Fruit fly (Drosophila melanogaster) whole organism, embryonic: ENCODE results near the gene Tob.
A peak's percentile ranks its signal among the peaks of the same experiment; 100 is the strongest.

Source experiments
- Aef1 ChIP-seq: fragments of 200-800 bp; sonication (Bioruptor generic); IDR thresholded peaks from 3 replicates; pipeline ENCODE4 v1.3.6; 2022; ENCODE audit warnings: missing biosample characterization, missing genetic modification characterization
- BEAF-32 ChIP-seq: fragments of 200-800 bp; sonication (Bioruptor generic); optimal IDR thresholded peaks from 3 replicates; lab custom pipeline; 2017; ENCODE audit warnings: missing biosample characterization, missing genetic modification characterization, mild to moderate bottlenecking, moderate library complexity, missing genetic modification reagents
- CG10565 ChIP-seq: fragments of 200-800 bp; sonication (Bioruptor generic); optimal IDR thresholded peaks from 3 replicates; lab custom pipeline; 2016; ENCODE audit warnings: missing biosample characterization, mild to moderate bottlenecking, missing genetic modification characterization
- CG12744 ChIP-seq: fragments of 200-800 bp; sonication (Bioruptor generic); optimal IDR thresholded peaks from 2 replicates; lab custom pipeline; 2016; ENCODE audit warnings: missing biosample characterization, missing genetic modification characterization
- CG13123 ChIP-seq: fragments of 200-800 bp; sonication (Bioruptor generic); optimal IDR thresholded peaks from 2 replicates; lab custom pipeline; 2016; ENCODE audit warnings: missing biosample characterization, missing genetic modification characterization
- CG13894 ChIP-seq: fragments of 200-800 bp; sonication (Bioruptor generic); optimal IDR thresholded peaks from 3 replicates; lab custom pipeline; 2018; ENCODE audit warnings: missing biosample characterization, mild to moderate bottlenecking, missing genetic modification characterization, moderate library complexity
- CG15696 ChIP-seq: fragments of 200-800 bp; sonication (Bioruptor generic); optimal IDR thresholded peaks from 2 replicates; lab custom pipeline; 2019; ENCODE audit warnings: missing biosample characterization, mild to moderate bottlenecking, missing genetic modification characterization, moderate library complexity
- CG17829 ChIP-seq: fragments of 200-800 bp; optimal IDR thresholded peaks from 2 replicates; lab custom pipeline; 2019; ENCODE audit warnings: missing biosample characterization, mild to moderate bottlenecking, missing genetic modification characterization, moderate library complexity
- CG31441 ChIP-seq: fragments of 200-800 bp; sonication (Bioruptor generic); IDR thresholded peaks from 2 replicates; pipeline ENCODE4 v1.3.6; 2022; ENCODE audit warnings: missing biosample characterization, missing genetic modification characterization
- CG32767 ChIP-seq: fragments of 200-800 bp; sonication (Bioruptor generic); IDR thresholded peaks from 2 replicates; pipeline ENCODE4 v1.3.6; 2022; ENCODE audit warnings: missing biosample characterization, missing genetic modification characterization
- CG33213 ChIP-seq: fragments of 200-800 bp; sonication (Bioruptor generic); optimal IDR thresholded peaks from 3 replicates; lab custom pipeline; 2016; ENCODE audit warnings: missing biosample characterization, missing genetic modification characterization
- CG34224 ChIP-seq: fragments of 200-800 bp; sonication (Bioruptor generic); IDR thresholded peaks from 3 replicates; pipeline ENCODE4 v1.3.6; 2022; ENCODE audit warnings: missing biosample characterization, missing genetic modification characterization; ENCODE audit not compliant: partially characterized antibody
- CG4424 ChIP-seq: fragments of 200-800 bp; sonication (Bioruptor generic); optimal IDR thresholded peaks from 3 replicates; lab custom pipeline; 2016; ENCODE audit warnings: missing biosample characterization, missing genetic modification characterization
- CG6765 ChIP-seq: fragments of 200-800 bp; sonication (Bioruptor generic); optimal IDR thresholded peaks from 3 replicates; lab custom pipeline; 2017; ENCODE audit warnings: missing biosample characterization, mild to moderate bottlenecking, missing genetic modification characterization
- CG6791 ChIP-seq: fragments of 200-800 bp; sonication (Bioruptor generic); IDR thresholded peaks from 3 replicates; pipeline ENCODE4 v1.3.6; 2022; ENCODE audit warnings: missing biosample characterization, missing genetic modification characterization; ENCODE audit not compliant: partially characterized antibody
- CG6813 ChIP-seq: fragments of 200-800 bp; sonication (Bioruptor generic); optimal IDR thresholded peaks from 2 replicates; lab custom pipeline; 2017; ENCODE audit warnings: missing biosample characterization, missing genetic modification characterization, mild to moderate bottlenecking, moderate library complexity, missing genetic modification reagents
- CG6854 ChIP-seq: fragments of 200-800 bp; sonication (Bioruptor generic); optimal IDR thresholded peaks from 3 replicates; lab custom pipeline; 2017; ENCODE audit warnings: missing biosample characterization, mild to moderate bottlenecking, missing genetic modification characterization
- CG7839 ChIP-seq: fragments of 200-800 bp; sonication (Bioruptor generic); optimal IDR thresholded peaks from 3 replicates; lab custom pipeline; 2018; ENCODE audit warnings: missing biosample characterization, mild to moderate bottlenecking, missing genetic modification characterization, moderate library complexity
- CG7963 ChIP-seq: fragments of 200-800 bp; sonication (Bioruptor generic); IDR thresholded peaks from 3 replicates; pipeline ENCODE4 v1.3.6; 2022; ENCODE audit warnings: missing biosample characterization, missing genetic modification characterization; ENCODE audit not compliant: partially characterized antibody
- CG9215 ChIP-seq: fragments of 200-800 bp; sonication (Bioruptor generic); IDR thresholded peaks from 2 replicates; pipeline ENCODE4 v1.3.6; 2022; ENCODE audit warnings: missing biosample characterization, missing genetic modification characterization
- Dbx ChIP-seq: fragments of 200-800 bp; sonication (Bioruptor generic); IDR thresholded peaks from 3 replicates; pipeline ENCODE4 v1.3.6; 2022; ENCODE audit warnings: missing biosample characterization, missing genetic modification characterization
- Doc2 ChIP-seq: fragments of 200-800 bp; sonication (Bioruptor generic); IDR thresholded peaks from 2 replicates; pipeline ENCODE4 v1.3.6; 2022; ENCODE audit warnings: missing biosample characterization, missing genetic modification characterization
- HmgZ ChIP-seq: fragments of 200-800 bp; sonication (Bioruptor generic); optimal IDR thresholded peaks from 2 replicates; lab custom pipeline; 2018; ENCODE audit warnings: missing biosample characterization, mild to moderate bottlenecking, missing genetic modification characterization
- MBD-R2 ChIP-seq: fragments of 200-800 bp; sonication (Bioruptor generic); IDR thresholded peaks from 2 replicates; pipeline ENCODE4 v1.3.6; 2022; ENCODE audit warnings: missing biosample characterization, missing genetic modification characterization
- Max ChIP-seq: fragments of 200-800 bp; sonication (Bioruptor generic); optimal IDR thresholded peaks from 2 replicates; lab custom pipeline; 2016; ENCODE audit warnings: missing biosample characterization, mild to moderate bottlenecking, missing genetic modification characterization
- Med ChIP-seq: fragments of 200-800 bp; sonication (Bioruptor generic); peaks from one replicate; lab custom pipeline; 2016; ENCODE audit warnings: missing biosample characterization, missing genetic modification characterization, mild to moderate bottlenecking, inconsistent platforms, moderate library complexity
- Oaz ChIP-seq: fragments of 200-800 bp; sonication (Bioruptor generic); IDR thresholded peaks from 2 replicates; pipeline ENCODE4 v1.3.6; 2022; ENCODE audit warnings: missing biosample characterization, missing genetic modification characterization
- Pdp1 ChIP-seq, 2 experiments: fragments of 200-800 bp; sonication (Bioruptor generic); optimal IDR thresholded peaks; 3 replicates each; lab custom pipeline; 2016; ENCODE audit warnings: missing biosample characterization in 2 of 2, missing genetic modification characterization in 2 of 2, mild to moderate bottlenecking in 1 of 2, moderate library complexity in 1 of 2
- Sry-δ ChIP-seq: fragments of 200-800 bp; sonication (Bioruptor generic); optimal IDR thresholded peaks from 2 replicates; lab custom pipeline; 2016; ENCODE audit warnings: missing biosample characterization, missing genetic modification characterization
- bigmax ChIP-seq: fragments of 200-800 bp; sonication (Bioruptor generic); optimal IDR thresholded peaks from 2 replicates; lab custom pipeline; 2018; ENCODE audit warnings: missing biosample characterization, mild to moderate bottlenecking, missing genetic modification characterization
- btn ChIP-seq: fragments of 200-800 bp; sonication (Bioruptor generic); optimal IDR thresholded peaks from 2 replicates; lab custom pipeline; 2016; ENCODE audit warnings: missing biosample characterization, missing genetic modification characterization
- crp ChIP-seq, 2 experiments: fragments of 200-800 bp; sonication (Bioruptor generic); optimal IDR thresholded peaks; 2 replicates in 1 of 2; 3 replicates in 1 of 2; lab custom pipeline; 2017; ENCODE audit warnings: missing biosample characterization in 2 of 2, missing genetic modification characterization in 2 of 2, mild to moderate bottlenecking in 1 of 2, moderate library complexity in 1 of 2
- dpn ChIP-seq, 2 experiments: fragments of 200-800 bp; sonication (Bioruptor generic); optimal IDR thresholded peaks; 3 replicates each; lab custom pipeline; 2016; ENCODE audit warnings: missing biosample characterization in 2 of 2, missing genetic modification characterization in 2 of 2
- dysf ChIP-seq: fragments of 200-800 bp; sonication (Bioruptor generic); IDR thresholded peaks from 3 replicates; pipeline ENCODE4 v1.3.6; 2022; ENCODE audit warnings: missing biosample characterization, missing genetic modification characterization
- her ChIP-seq: fragments of 200-800 bp; sonication (Bioruptor generic); optimal IDR thresholded peaks from 2 replicates; lab custom pipeline; 2016; ENCODE audit warnings: missing biosample characterization, missing genetic modification characterization
- insv ChIP-seq, 2 experiments: fragments of 200-800 bp; sonication (Bioruptor generic); optimal IDR thresholded peaks; 3 replicates each; lab custom pipeline; 2016 to 2018; ENCODE audit warnings: missing biosample characterization in 2 of 2, missing genetic modification characterization in 2 of 2
- jing ChIP-seq: fragments of 200-800 bp; sonication (Bioruptor generic); optimal IDR thresholded peaks from 2 replicates; lab custom pipeline; 2018; ENCODE audit warnings: missing biosample characterization, mild to moderate bottlenecking, missing genetic modification characterization
- knrl ChIP-seq: fragments of 200-800 bp; sonication (Bioruptor generic); IDR thresholded peaks from 3 replicates; pipeline ENCODE4 v1.3.6; 2022; ENCODE audit warnings: missing biosample characterization, missing genetic modification characterization; ENCODE audit not compliant: partially characterized antibody
- mam ChIP-seq: fragments of 200-800 bp; sonication (Bioruptor generic); optimal IDR thresholded peaks from 3 replicates; lab custom pipeline; 2016; ENCODE audit warnings: missing biosample characterization, missing genetic modification characterization
- nmo ChIP-seq: fragments of 200-800 bp; sonication (Bioruptor generic); optimal IDR thresholded peaks from 2 replicates; lab custom pipeline; 2018; ENCODE audit warnings: missing biosample characterization, mild to moderate bottlenecking, missing genetic modification characterization, moderate library complexity
- onecut ChIP-seq: fragments of 200-800 bp; sonication (Bioruptor generic); IDR thresholded peaks from 2 replicates; pipeline ENCODE4 v1.3.6; 2022; ENCODE audit warnings: missing biosample characterization, missing genetic modification characterization
- pita ChIP-seq: fragments of 200-800 bp; sonication (Bioruptor generic); optimal IDR thresholded peaks from 2 replicates; lab custom pipeline; 2017; ENCODE audit warnings: missing biosample characterization, mild to moderate bottlenecking, missing genetic modification characterization
- row ChIP-seq: fragments of 200-800 bp; sonication (Bioruptor generic); IDR thresholded peaks from 3 replicates; pipeline ENCODE4 v1.3.6; 2022; ENCODE audit warnings: missing biosample characterization, missing genetic modification characterization
- sob ChIP-seq: fragments of 200-800 bp; sonication (Bioruptor generic); IDR thresholded peaks from 2 replicates; pipeline ENCODE4 v1.3.6; 2022; ENCODE audit warnings: missing biosample characterization, missing genetic modification characterization
- tap ChIP-seq: fragments of 200-800 bp; optimal IDR thresholded peaks from 3 replicates; lab custom pipeline; 2019; ENCODE audit warnings: missing biosample characterization, mild to moderate bottlenecking, missing genetic modification characterization, moderate library complexity
- tna ChIP-seq: fragments of 200-800 bp; sonication (Bioruptor generic); IDR thresholded peaks from 2 replicates; pipeline ENCODE4 v1.3.6; 2022; ENCODE audit warnings: missing biosample characterization, missing genetic modification characterization; ENCODE audit not compliant: partially characterized antibody
- toy ChIP-seq: fragments of 200-800 bp; sonication (Bioruptor generic); IDR thresholded peaks from 2 replicates; pipeline ENCODE4 v1.3.6; 2022; ENCODE audit warnings: missing biosample characterization, missing genetic modification characterization
- trem ChIP-seq: fragments of 200-800 bp; optimal IDR thresholded peaks from 3 replicates; lab custom pipeline; 2019; ENCODE audit warnings: missing biosample characterization, mild to moderate bottlenecking, missing genetic modification characterization, moderate library complexity
- wdn ChIP-seq: fragments of 200-800 bp; sonication (Bioruptor generic); IDR thresholded peaks from 2 replicates; pipeline ENCODE4 v1.3.6; 2022; ENCODE audit warnings: missing biosample characterization, missing genetic modification characterization

Tob gene

dm6 chrX:16096488-16096887 lies 5.2 kb upstream of the Tob start (continued):
- TF ChIP-seq bigmax (GFP tag; lab: Kevin White, UChicago) (peak; percentile 33), her (GFP tag; lab: Kevin White, UChicago) (peak; percentile 0), CG10565 (GFP tag; lab: Kevin White, UChicago) (no peak), Max (GFP tag; lab: Kevin White, UChicago) (peak; percentile 20), CG6813 (GFP tag; lab: Kevin White, UChicago) (no peak), nmo (GFP tag; lab: Kevin White, UChicago) (peak; percentile 18), knrl (GFP tag; lab: Robert Waterston, UW) (peak; percentile 75), HmgZ (tag; lab: Kevin White, UChicago) (peak; percentile 61), Doc2 (no peak), CG12744 (GFP tag; lab: Kevin White, UChicago) (no peak), CG7963 (GFP tag; lab: Robert Waterston, UW) (peak; percentile 56; the same call in 1 of the 3 replicates), CG9215 (GFP tag; lab: Robert Waterston, UW) (no peak), trem (peak; percentile 53), CG15696 (tag; lab: Kevin White, UChicago) (no peak), Sry-δ (peak; percentile 98), CG34224 (GFP tag; lab: Robert Waterston, UW) (peak; percentile 58), dysf (GFP tag; lab: Robert Waterston, UW) (no peak), CG6791 (GFP tag; lab: Robert Waterston, UW) (peak; percentile 85), wdn (GFP tag; lab: Robert Waterston, UW) (no peak), tna (GFP tag; lab: Robert Waterston, UW) (0 out of 2 replicates have a peak, but pooled peaks have one; percentile 26), tap (tag; lab: Kevin White, UChicago) (no peak), jing (GFP tag; lab: Kevin White, UChicago) (no peak), Pdp1 (GFP tag; optimal IDR thresholded peaks at IDR 0.05; lab: Kevin White, UChicago) (peak in 1 of 2 experiments; percentile 51), toy (GFP tag; lab: Robert Waterston, UW) (no peak), CG17829 (peak; percentile 4), Oaz (GFP tag; lab: Robert Waterston, UW) (no peak), mam (GFP tag; lab: Kevin White, UChicago) (peak; percentile 11), Med (peak; percentile 57), insv (GFP tag; optimal IDR thresholded peaks at IDR 0.05; lab: Kevin White, UChicago) (peak in 1 of 2 experiments; percentile 50), row (GFP tag; lab: Robert Waterston, UW) (peak; percentile 58), crp (GFP tag; optimal IDR thresholded peaks at IDR 0.05; lab: Kevin White, UChicago) (no peak), sob (peak; percentile 35; the same call in 1 of the 2 replicates), dpn (GFP tag; optimal IDR thresholded peaks at IDR 0.05; lab: Kevin White, UChicago) (peak; percentile 2 to 5), CG13894 (tag; lab: Kevin White, UChicago) (peak; percentile 65), pita (GFP tag; lab: Kevin White, UChicago) (peak; percentile 89), CG13123 (GFP tag; lab: Kevin White, UChicago) (peak; percentile 9), Aef1 (no peak), CG33213 (GFP tag; lab: Kevin White, UChicago) (peak; percentile 67)

dm6 chrX:16092614-16093280 lies 1.5 kb upstream of the Tob start:
- TF ChIP-seq MBD-R2 (GFP tag; lab: Robert Waterston, UW), result peak; percentile 42
- TF ChIP-seq CG6765 (GFP tag; lab: Kevin White, UChicago), result no peak
- no peak for TF ChIP-seq CG4424 (GFP tag; lab: Kevin White, UChicago)
- no peak for TF ChIP-seq CG7839
- peak; percentile 58 for TF ChIP-seq Med
- no peak for TF ChIP-seq BEAF-32
- TF ChIP-seq onecut, result no peak
- TF ChIP-seq Dbx, result 0 out of 3 replicates have a peak, but pooled peaks have one; percentile 17
- no peak for TF ChIP-seq CG32767 (GFP tag; lab: Robert Waterston, UW)
- peak in 1 of 2 experiments; percentile 54 for TF ChIP-seq Pdp1 (GFP tag; optimal IDR thresholded peaks at IDR 0.05; lab: Kevin White, UChicago)
- TF ChIP-seq CG31441 (GFP tag; lab: Robert Waterston, UW), result no peak
- TF ChIP-seq CG6854 (GFP tag; lab: Kevin White, UChicago), result no peak
- no peak for TF ChIP-seq her (GFP tag; lab: Kevin White, UChicago)
- no peak for TF ChIP-seq btn (GFP tag; lab: Kevin White, UChicago)
- TF ChIP-seq trem, result peak; percentile 3
